Worm (Caenorhabditis elegans) whole organism, L4/young adult: ENCODE results near the gene lpl-1.

Source experiments
- W03F9.2 ChIP-seq: fragments of 150-350 bp; optimal IDR thresholded peaks from 2 replicates; lab custom pipeline; 2014; ENCODE audit warnings: missing biosample characterization, missing genetic modification characterization
- dao-5 ChIP-seq: sonication (generic microtip); optimal IDR thresholded peaks from 2 replicates; lab custom pipeline; 2016; ENCODE audit warnings: missing genotype, missing genetic modification characterization, moderate library complexity, missing compliant biosample characterization
- him-1 ChIP-seq: sonication (generic microtip); optimal IDR thresholded peaks from 2 replicates; lab custom pipeline; 2016; ENCODE audit warnings: missing genotype, missing genetic modification reagents, missing genetic modification characterization, missing compliant biosample characterization

Gene lpl-1

ce11 chrIV:9104071-9105016 lies 10.5 kb upstream of the lpl-1 start, which contains the start of the genes C01F6.14 and fem-3:
C01F6.14 (minus strand) TSS chrIV:9104121.
fem-3 (plus strand) TSS chrIV:9104966.
- TF ChIP-seq W03F9.2 (tag; lab: Kevin White, UChicago) = no peak

- TF ChIP-seq dao-5 (tag; lab: Kevin White, UChicago) = no peak
- TF ChIP-seq him-1 = no peak
- no peak for TF ChIP-seq W03F9.2 (tag; lab: Kevin White, UChicago)
Measured at ce11 chrIV:9100835-9101234, 7.0 kb upstream of the lpl-1 start.

ce11 chrIV:9098942-9099341 lies 5.1 kb upstream of the lpl-1 start, which contains the start of gene gldi-10:
gldi-10 (plus strand) TSS chrIV:9099242.
- TF ChIP-seq W03F9.2 (tag; lab: Kevin White, UChicago) (no peak), dao-5 (tag; lab: Kevin White, UChicago) (no peak), him-1 (no peak)

ce11 chrIV:9096160-9096879 lies 2.5 kb upstream of the lpl-1 start, which contains the start of the genes znf-706 and cpna-3:
znf-706 (minus strand) TSS chrIV:9096231.
cpna-3 (plus strand) TSS chrIV:9096842.
- no peak for TF ChIP-seq him-1
- peak; percentile 52 for TF ChIP-seq W03F9.2 (tag; lab: Kevin White, UChicago)

ce11 chrIV:9095553-9095952 lies 1.7 kb upstream of the lpl-1 start, which contains the start of gene icln-1:
icln-1 (minus strand) TSS chrIV:9095653.
- TF ChIP-seq dao-5 (tag; lab: Kevin White, UChicago) (no peak), W03F9.2 (tag; lab: Kevin White, UChicago) (no peak), him-1 (no peak)

ce11 chrIV:9094356-9094755 lies 524 bp upstream of the lpl-1 start, which contains the start of gene mrpl-42:
mrpl-42 (minus strand) TSS chrIV:9094456.
- TF ChIP-seq W03F9.2 (tag; lab: Kevin White, UChicago) (no peak), him-1 (no peak), dao-5 (tag; lab: Kevin White, UChicago) (no peak)

ce11 chrIV:9092011-9092410 lies 1.8 kb downstream of the lpl-1 start:
- TF ChIP-seq W03F9.2 (tag; lab: Kevin White, UChicago) (no peak), him-1 (peak; percentile 17)

ce11 chrIV:9090538-9091195 lies 3.2 kb downstream of the lpl-1 start:
- TF ChIP-seq W03F9.2 (tag; lab: Kevin White, UChicago) = no peak

ce11 chrIV:9088294-9088693 lies 5.5 kb downstream of the lpl-1 start, which contains the start of gene msa-1:
msa-1 (plus strand) TSS chrIV:9088594.
- TF ChIP-seq dao-5 (tag; lab: Kevin White, UChicago) = no peak
- no peak for TF ChIP-seq W03F9.2 (tag; lab: Kevin White, UChicago)
- TF ChIP-seq him-1 = no peak

ce11 chrIV:9082055-9082454 lies 11.8 kb downstream of the lpl-1 start, which contains the start of gene twk-8:
twk-8 (plus strand) TSS chrIV:9082355.
- TF ChIP-seq dao-5 (tag; lab: Kevin White, UChicago) = no peak
- no peak for TF ChIP-seq him-1

- TF ChIP-seq dao-5 (tag; lab: Kevin White, UChicago) (no peak), him-1 (no peak), W03F9.2 (tag; lab: Kevin White, UChicago) (no peak)
Measured at ce11 chrIV:9080201-9080600, 13.6 kb downstream of the lpl-1 start.

ce11 chrIV:9079330-9079729 lies 14.5 kb downstream of the lpl-1 start:
- TF ChIP-seq him-1 (no peak), dao-5 (tag; lab: Kevin White, UChicago) (no peak), W03F9.2 (tag; lab: Kevin White, UChicago) (no peak)

- TF ChIP-seq dao-5 (tag; lab: Kevin White, UChicago) (no peak), W03F9.2 (tag; lab: Kevin White, UChicago) (no peak), him-1 (no peak)
Measured at ce11 chrIV:9078469-9078868, 15.4 kb downstream of the lpl-1 start, which contains the start of gene mans-4. mans-4 (minus strand) TSS chrIV:9078569.
